Worm (Caenorhabditis elegans) whole organism, late embryonic: ENCODE data around the gene srh-257.

Source experiments
- C08G9.2 ChIP-seq: sonication (generic microtip); optimal IDR thresholded peaks from 2 replicates; lab custom pipeline; 2016; ENCODE audit warnings: mild to moderate bottlenecking, missing genetic modification characterization, moderate library complexity, missing compliant biosample characterization
- C38D4.7 ChIP-seq: fragments of 200-800 bp; sonication (Bioruptor generic); optimal IDR thresholded peaks from 2 replicates; lab custom pipeline; 2018; ENCODE audit warnings: mild to moderate bottlenecking, missing genetic modification characterization, moderate library complexity, missing compliant biosample characterization
- K02D7.2 ChIP-seq: sonication (generic microtip); optimal IDR thresholded peaks from 2 replicates; lab custom pipeline; 2017; ENCODE audit warnings: mild to moderate bottlenecking, missing genetic modification characterization, missing compliant biosample characterization
- ceh-18 ChIP-seq: sonication (generic microtip); optimal IDR thresholded peaks from 2 replicates; lab custom pipeline; 2016; ENCODE audit warnings: missing genetic modification characterization, missing compliant biosample characterization
- ceh-2 ChIP-seq: sonication (generic microtip); optimal IDR thresholded peaks from 2 replicates; lab custom pipeline; 2016; ENCODE audit warnings: missing genotype, missing genetic modification characterization, missing compliant biosample characterization
- ceh-22 ChIP-seq: sonication (generic microtip); optimal IDR thresholded peaks from 2 replicates; lab custom pipeline; 2017; ENCODE audit warnings: missing biosample characterization, missing genetic modification characterization
- ceh-24 ChIP-seq: sonication (generic microtip); optimal IDR thresholded peaks from 2 replicates; lab custom pipeline; 2016; ENCODE audit warnings: mild to moderate bottlenecking, missing genetic modification characterization, missing compliant biosample characterization
- ceh-30 ChIP-seq: fragments of 150-350 bp; optimal IDR thresholded peaks from 2 replicates; lab custom pipeline; 2014; ENCODE audit warnings: missing biosample characterization, missing genetic modification characterization
- ceh-31 ChIP-seq: sonication (generic microtip); optimal IDR thresholded peaks from 2 replicates; lab custom pipeline; 2016; ENCODE audit warnings: missing genetic modification characterization, missing compliant biosample characterization
- ceh-45 ChIP-seq: fragments of 200-800 bp; sonication (Bioruptor generic); IDR thresholded peaks from 2 replicates; pipeline ENCODE4 v1.3.6; 2022; ENCODE audit warnings: missing genetic modification reagents, missing genetic modification characterization, missing compliant biosample characterization
- ceh-6 ChIP-seq: fragments of 200-800 bp; sonication (Bioruptor generic); optimal IDR thresholded peaks from 2 replicates; lab custom pipeline; 2018; ENCODE audit warnings: mild to moderate bottlenecking, missing genetic modification characterization, missing compliant biosample characterization
- dve-1 ChIP-seq: sonication (generic microtip); optimal IDR thresholded peaks from 2 replicates; lab custom pipeline; 2017; ENCODE audit warnings: antibody characterized with exemption, mild to moderate bottlenecking, missing genetic modification characterization, missing compliant biosample characterization
- elt-2 ChIP-seq: sonication (generic microtip); optimal IDR thresholded peaks from 2 replicates; lab custom pipeline; 2016; ENCODE audit warnings: missing genetic modification reagents, missing genetic modification characterization, missing compliant biosample characterization
- ets-4 ChIP-seq: sonication (generic microtip); optimal IDR thresholded peaks from 2 replicates; lab custom pipeline; 2016; ENCODE audit warnings: missing genetic modification characterization, missing compliant biosample characterization
- eyg-1 ChIP-seq: sonication (generic microtip); optimal IDR thresholded peaks from 2 replicates; lab custom pipeline; 2016; ENCODE audit warnings: missing genotype, missing genetic modification characterization, missing compliant biosample characterization
- fax-1 ChIP-seq: sonication (generic microtip); optimal IDR thresholded peaks from 2 replicates; lab custom pipeline; 2016; ENCODE audit warnings: missing genotype, missing genetic modification characterization, missing compliant biosample characterization
- gmeb-2 ChIP-seq: sonication (generic microtip); optimal IDR thresholded peaks from 2 replicates; lab custom pipeline; 2016; ENCODE audit warnings: missing genetic modification characterization, inconsistent platforms, missing compliant biosample characterization
- hlh-6 ChIP-seq: sonication (generic microtip); optimal IDR thresholded peaks from 2 replicates; lab custom pipeline; 2016; ENCODE audit warnings: missing genotype, missing genetic modification characterization, missing compliant biosample characterization
- hlh-8 ChIP-seq: sonication (generic microtip); optimal IDR thresholded peaks from 2 replicates; lab custom pipeline; 2016; ENCODE audit warnings: missing genotype, missing genetic modification characterization, missing compliant biosample characterization
- nhr-11 ChIP-seq: fragments of 150-350 bp; optimal IDR thresholded peaks from 2 replicates; lab custom pipeline; 2014; ENCODE audit warnings: missing biosample characterization, missing genetic modification characterization
- nhr-232 ChIP-seq: sonication (generic microtip); optimal IDR thresholded peaks from 2 replicates; lab custom pipeline; 2016; ENCODE audit warnings: missing genetic modification characterization, missing compliant biosample characterization
- npax-4 ChIP-seq: sonication (generic microtip); optimal IDR thresholded peaks from 2 replicates; lab custom pipeline; 2016; ENCODE audit warnings: missing genetic modification characterization, missing compliant biosample characterization
- odd-2 ChIP-seq: sonication (generic microtip); optimal IDR thresholded peaks from 2 replicates; lab custom pipeline; 2017; ENCODE audit warnings: antibody characterized with exemption, mild to moderate bottlenecking, missing genetic modification characterization, missing compliant biosample characterization
- pat-9 ChIP-seq: fragments of 200-800 bp; sonication (Bioruptor generic); optimal IDR thresholded peaks from 2 replicates; lab custom pipeline; 2018; ENCODE audit warnings: mild to moderate bottlenecking, missing genetic modification characterization, moderate library complexity, missing compliant biosample characterization
- pros-1 ChIP-seq: fragments of 150-350 bp; optimal IDR thresholded peaks from 2 replicates; lab custom pipeline; 2014; ENCODE audit warnings: missing biosample characterization, missing genetic modification reagents, missing genetic modification characterization
- ref-2 ChIP-seq: sonication (generic microtip); optimal IDR thresholded peaks from 2 replicates; lab custom pipeline; 2016; ENCODE audit warnings: missing genetic modification characterization, missing compliant biosample characterization
- rnt-1 ChIP-seq: sonication (generic microtip); optimal IDR thresholded peaks from 2 replicates; lab custom pipeline; 2016; ENCODE audit warnings: missing genetic modification characterization, missing compliant biosample characterization
- sdc-2 ChIP-seq: sonication (generic microtip); optimal IDR thresholded peaks from 2 replicates; lab custom pipeline; 2016; ENCODE audit warnings: missing genotype, missing genetic modification characterization, missing compliant biosample characterization
- sox-2 ChIP-seq: fragments of 200-800 bp; sonication (Bioruptor generic); IDR thresholded peaks from 2 replicates; pipeline ENCODE4 v1.3.6; 2022; ENCODE audit warnings: missing genetic modification reagents, missing genetic modification characterization, missing compliant biosample characterization
- syd-9 ChIP-seq: sonication (generic microtip); optimal IDR thresholded peaks from 2 replicates; lab custom pipeline; 2016; ENCODE audit warnings: mild to moderate bottlenecking, missing genetic modification characterization, moderate library complexity, missing compliant biosample characterization
- tbx-2 ChIP-seq: sonication (generic microtip); optimal IDR thresholded peaks from 2 replicates; lab custom pipeline; 2016; ENCODE audit warnings: missing genetic modification characterization, missing compliant biosample characterization
- tbx-7 ChIP-seq: sonication (generic microtip); optimal IDR thresholded peaks from 2 replicates; lab custom pipeline; 2016; ENCODE audit warnings: missing genotype, missing genetic modification characterization, missing compliant biosample characterization
- ttx-3 ChIP-seq: sonication (generic microtip); optimal IDR thresholded peaks from 2 replicates; lab custom pipeline; 2016; ENCODE audit warnings: missing genetic modification reagents, missing genetic modification characterization, missing compliant biosample characterization
- unc-3 ChIP-seq, 2 experiments: fragments of 200-800 bp in 1 of 2; sonication (Bioruptor generic) in 1 of 2; sonication (generic microtip) in 1 of 2; conservative IDR thresholded peaks in 1 of 2; optimal IDR thresholded peaks in 1 of 2; 2 replicates each; pipeline versions ENCODE4 v1.3.6 to Lab custom; 2016 to 2022; ENCODE audit warnings: missing compliant biosample characterization in 2 of 2, missing genetic modification characterization in 2 of 2, missing genetic modification reagents in 1 of 2
- unc-42 ChIP-seq: sonication (generic microtip); optimal IDR thresholded peaks from 2 replicates; lab custom pipeline; 2016; ENCODE audit warnings: missing genotype, missing genetic modification characterization, missing compliant biosample characterization
- unc-86 ChIP-seq: sonication (generic microtip); optimal IDR thresholded peaks from 2 replicates; lab custom pipeline; 2016; ENCODE audit warnings: missing genetic modification characterization, missing compliant biosample characterization

The srh-257 gene

DNA sequence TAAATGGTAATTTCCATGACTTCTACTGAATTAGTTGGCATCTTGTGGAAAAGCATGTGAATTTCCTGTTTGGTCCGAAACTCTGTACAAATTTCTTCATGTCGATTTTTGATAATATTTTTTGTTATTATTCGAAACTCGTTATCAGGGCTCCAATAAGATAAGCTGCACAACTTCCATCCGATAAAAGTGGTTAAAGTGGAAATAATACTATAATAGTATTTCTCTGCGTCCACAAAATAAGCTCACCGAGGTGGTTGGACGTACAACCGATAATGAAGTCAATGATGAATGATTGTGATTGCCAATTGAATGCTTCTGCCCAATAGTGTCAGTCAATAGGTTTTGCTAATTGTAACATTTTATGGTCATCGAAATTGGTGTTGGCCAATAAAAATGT is 41.4 kb downstream of the srh-257 start, which contains the start of gene T26H5.4:
Gene T26H5.4 (minus strand): TSS at position 294 of the 400 bp plus-strand sequence.
- TF ChIP-seq ceh-6 (GFP tag; lab: Kevin White, UChicago), result no peak
- TF ChIP-seq dve-1, result no peak
- no peak for TF ChIP-seq ceh-22
- no peak for TF ChIP-seq ceh-2 (tag; lab: Kevin White, UChicago)
- TF ChIP-seq unc-86 (tag; lab: Kevin White, UChicago), result no peak
- no peak for TF ChIP-seq tbx-7 (tag; lab: Kevin White, UChicago)
- no peak for TF ChIP-seq unc-3 (GFP tag; conservative IDR thresholded peaks at IDR 0.05; lab: Robert Waterston, UW)
- TF ChIP-seq unc-3 (tag; optimal IDR thresholded peaks at IDR 0.05; lab: Kevin White, UChicago), result no peak
- TF ChIP-seq elt-2 (tag; lab: Kevin White, UChicago), result peak; percentile 57

DNA sequence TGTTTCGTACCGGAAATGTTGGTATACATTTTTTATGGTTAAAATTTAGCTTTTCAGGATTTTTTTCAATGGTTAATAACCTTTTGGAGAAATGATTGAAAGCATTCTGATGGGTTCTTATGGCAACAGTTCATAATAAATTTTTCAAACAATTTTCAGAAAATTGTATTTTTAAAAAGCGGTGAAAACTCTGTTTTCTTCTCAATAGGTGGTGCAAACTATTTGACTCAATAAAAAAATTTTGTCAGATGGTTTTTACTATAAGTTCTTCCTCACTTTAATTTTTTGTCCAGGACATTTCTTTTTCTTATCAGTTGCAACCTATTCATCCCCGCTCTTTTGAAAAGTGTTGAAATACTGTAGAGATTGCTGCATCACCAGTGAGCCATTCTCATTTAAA is 41.8 kb downstream of the srh-257 start, which contains the start of gene T26H5.14:
Gene T26H5.14 (plus strand): TSS at position 301 of the 400 bp plus-strand sequence.
- TF ChIP-seq gmeb-2 (tag; lab: Kevin White, UChicago) (no peak), rnt-1 (tag; lab: Kevin White, UChicago) (no peak), C38D4.7 (GFP tag; lab: Kevin White, UChicago) (no peak), eyg-1 (no peak), ets-4 (tag; lab: Kevin White, UChicago) (no peak), unc-42 (no peak), unc-3 (GFP tag; conservative IDR thresholded peaks at IDR 0.05; lab: Robert Waterston, UW) (no peak), unc-3 (tag; optimal IDR thresholded peaks at IDR 0.05; lab: Kevin White, UChicago) (no peak), pat-9 (tag; lab: Kevin White, UChicago) (no peak), C08G9.2 (tag; lab: Kevin White, UChicago) (no peak), sdc-2 (tag; lab: Kevin White, UChicago) (no peak), nhr-11 (tag; lab: Kevin White, UChicago) (no peak), hlh-8 (tag; lab: Kevin White, UChicago) (no peak), hlh-6 (tag; lab: Kevin White, UChicago) (no peak), fax-1 (tag; lab: Kevin White, UChicago) (no peak), ttx-3 (tag; lab: Kevin White, UChicago) (no peak), sox-2 (no peak), ceh-24 (tag; lab: Kevin White, UChicago) (no peak), ceh-6 (GFP tag; lab: Kevin White, UChicago) (no peak), nhr-232 (tag; lab: Kevin White, UChicago) (no peak)
- TF ChIP-seq, all 69 proteins: peak for 0

DNA sequence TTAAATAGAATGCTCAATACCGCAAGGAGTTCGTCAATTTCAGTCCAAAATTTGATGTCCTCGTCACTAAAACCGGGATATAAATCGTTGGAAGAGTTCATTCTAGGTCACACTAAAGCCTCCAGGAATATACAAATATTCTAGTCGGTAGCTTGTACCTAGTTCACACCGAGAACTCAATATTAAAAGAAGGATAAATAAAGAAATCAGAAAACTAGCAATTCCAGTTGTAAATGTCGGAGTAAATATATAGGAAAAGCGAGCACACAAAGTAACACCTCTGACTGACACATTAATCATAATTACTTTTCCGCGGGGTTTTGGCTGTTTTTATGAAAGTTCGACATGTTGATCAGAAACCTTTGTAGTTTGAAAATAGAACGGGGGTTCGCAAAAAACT is 44.4 kb downstream of the srh-257 start, which contains the start of gene srw-33:
Gene srw-33 (minus strand): TSS at position 101 of the 400 bp plus-strand sequence.
- TF ChIP-seq ceh-30 (tag; lab: Kevin White, UChicago) (no peak), ceh-2 (tag; lab: Kevin White, UChicago) (no peak), ceh-45 (GFP tag; lab: Robert Waterston, UW) (no peak), ceh-18 (tag; lab: Kevin White, UChicago) (no peak), syd-9 (tag; lab: Kevin White, UChicago) (no peak), tbx-7 (tag; lab: Kevin White, UChicago) (no peak), ceh-31 (tag; lab: Kevin White, UChicago) (no peak), K02D7.2 (tag; lab: Kevin White, UChicago) (no peak), elt-2 (tag; lab: Kevin White, UChicago) (no peak), npax-4 (no peak), odd-2 (tag; lab: Kevin White, UChicago) (no peak), ref-2 (tag; lab: Kevin White, UChicago) (no peak), tbx-2 (tag; lab: Kevin White, UChicago) (no peak), pros-1 (no peak), sox-2 (no peak), sdc-2 (tag; lab: Kevin White, UChicago) (no peak), C08G9.2 (tag; lab: Kevin White, UChicago) (no peak), ceh-22 (no peak), hlh-6 (tag; lab: Kevin White, UChicago) (no peak)
